In genomic region chrV:13808462-13808867, ce11 we compare ENCODE assay signal across 1 worm cellular context.
TF ChIP-seq lines count a peak whose summit lies in the region.

No protein-coding gene starts in this region.

TF ChIP-seq in whole organism, L4 larva, 104 proteins besides CTCF, POLR2A, EP300 and RAD21 (continued from another document):
- no peak for TF ChIP-seq D1046.2 (GFP tag; IDR thresholded peaks at IDR 0.05; lab: Robert Waterston, UW)
- TF ChIP-seq nhr-48 (tag; optimal IDR thresholded peaks at IDR 0.05; lab: Kevin White, UChicago), result peak; percentile 28
- 0 out of 2 replicates have a peak, but pooled peaks have one; percentile 31 for TF ChIP-seq lin-1 (GFP tag; IDR thresholded peaks at IDR 0.05; lab: Robert Waterston, UW)
- TF ChIP-seq tra-1 (GFP tag; IDR thresholded peaks at IDR 0.05; lab: Robert Waterston, UW), result no peak
- peak; percentile 74 for TF ChIP-seq hmg-1.1 (GFP tag; IDR thresholded peaks at IDR 0.05; lab: Robert Waterston, UW)
- no peak for TF ChIP-seq mdt-29 (GFP tag; IDR thresholded peaks at IDR 0.05; lab: Robert Waterston, UW)
- no peak for TF ChIP-seq nhr-111 (GFP tag; optimal IDR thresholded peaks at IDR 0.05; lab: Kevin White, UChicago)
- no peak for TF ChIP-seq F49E8.2 (tag; optimal IDR thresholded peaks at IDR 0.05; lab: Kevin White, UChicago; ENCODE audit: borderline replicate concordance)
- no peak for TF ChIP-seq lin-38 (GFP tag; IDR thresholded peaks at IDR 0.05; lab: Robert Waterston, UW)
- TF ChIP-seq dmd-6 (GFP tag; IDR thresholded peaks at IDR 0.05; lab: Robert Waterston, UW), result peak; percentile 60
- peak; percentile 66; the same call in 1 of the 2 replicates for TF ChIP-seq ctbp-1 (GFP tag; IDR thresholded peaks at IDR 0.05; lab: Robert Waterston, UW)
- no peak for TF ChIP-seq skn-1 (tag; optimal IDR thresholded peaks at IDR 0.05; lab: Kevin White, UChicago)
- no peak for TF ChIP-seq lin-13 (GFP tag; optimal IDR thresholded peaks at IDR 0.05; lab: Kevin White, UChicago)
- no peak for TF ChIP-seq unc-130 (GFP tag; optimal IDR thresholded peaks at IDR 0.05; lab: Kevin White, UChicago)
- 0 out of 2 replicates have a peak, but pooled peaks have one; percentile 6 for TF ChIP-seq vab-7 (GFP tag; IDR thresholded peaks at IDR 0.05; lab: Robert Waterston, UW)
- TF ChIP-seq dpl-1 (GFP tag; optimal IDR thresholded peaks at IDR 0.05; lab: Kevin White, UChicago), result peak; percentile 19
- TF ChIP-seq daf-8 (GFP tag; IDR thresholded peaks at IDR 0.05; lab: Robert Waterston, UW), result no peak
- no peak for TF ChIP-seq pqm-1 (tag; optimal IDR thresholded peaks at IDR 0.05; lab: Kevin White, UChicago)
- TF ChIP-seq Y75B8A.6 (GFP tag; IDR thresholded peaks at IDR 0.05; lab: Robert Waterston, UW), result no peak
- TF ChIP-seq snpc-4 (tag; optimal IDR thresholded peaks at IDR 0.05; lab: Kevin White, UChicago), result no peak
- TF ChIP-seq nhr-10 (tag; optimal IDR thresholded peaks at IDR 0.05; lab: Kevin White, UChicago), result no peak
- no peak for TF ChIP-seq spr-3 (GFP tag; optimal IDR thresholded peaks at IDR 0.05; lab: Kevin White, UChicago)
- TF ChIP-seq nhr-42 (GFP tag; IDR thresholded peaks at IDR 0.05; lab: Robert Waterston, UW), result no peak
- no peak for TF ChIP-seq lir-3 (tag; optimal IDR thresholded peaks at IDR 0.05; lab: Kevin White, UChicago)
- no peak for TF ChIP-seq Y105C5A.15 (GFP tag; IDR thresholded peaks at IDR 0.05; lab: Robert Waterston, UW)
- no peak for TF ChIP-seq dmd-8 (GFP tag; IDR thresholded peaks at IDR 0.05; lab: Robert Waterston, UW)
- no peak for TF ChIP-seq arid-1 (GFP tag; conservative IDR thresholded peaks at IDR 0.05; lab: Robert Waterston, UW)
- TF ChIP-seq lim-7 (GFP tag; IDR thresholded peaks at IDR 0.05; lab: Robert Waterston, UW), result no peak; the same call in 1 of the 2 replicates
- peak; percentile 46 to 49 for TF ChIP-seq lsy-2 (tag; optimal IDR thresholded peaks at IDR 0.05; lab: Kevin White, UChicago)
- no peak for TF ChIP-seq snpc-1.2 (GFP tag; IDR thresholded peaks at IDR 0.05; lab: Robert Waterston, UW)
- no peak for TF ChIP-seq fkh-10 (GFP tag; optimal IDR thresholded peaks at IDR 0.05; lab: Kevin White, UChicago)
- TF ChIP-seq jun-1 (tag; optimal IDR thresholded peaks at IDR 0.05; lab: Kevin White, UChicago), result no peak
- TF ChIP-seq unc-62 (GFP tag; optimal IDR thresholded peaks at IDR 0.05 in 1 of 2; lab: Kevin White, UChicago), result peak in 1 of 2 experiments; percentile 94
- TF ChIP-seq unc-62 (tag; optimal IDR thresholded peaks at IDR 0.05; lab: Kevin White, UChicago), result no peak
- TF ChIP-seq nhr-28 (tag; optimal IDR thresholded peaks at IDR 0.05; lab: Kevin White, UChicago), result peak; percentile 66
- TF ChIP-seq madf-5 (GFP tag; IDR thresholded peaks at IDR 0.05; lab: Robert Waterston, UW), result no peak
- no peak for TF ChIP-seq ZK337.2 (GFP tag; IDR thresholded peaks at IDR 0.05; lab: Robert Waterston, UW)
- no peak for TF ChIP-seq attf-4 (tag; optimal IDR thresholded peaks at IDR 0.05; lab: Kevin White, UChicago)
- TF ChIP-seq zag-1 (tag; optimal IDR thresholded peaks at IDR 0.05; lab: Kevin White, UChicago), result no peak
- no peak for TF ChIP-seq lin-39 (tag; optimal IDR thresholded peaks at IDR 0.05; lab: Kevin White, UChicago)
- TF ChIP-seq egl-43 (GFP tag; IDR thresholded peaks at IDR 0.05; lab: Robert Waterston, UW), result peak; percentile 55; the same call in 1 of the 2 replicates
- no peak for TF ChIP-seq ztf-7 (tag; optimal IDR thresholded peaks at IDR 0.05; lab: Kevin White, UChicago)
- TF ChIP-seq zfp-2 (tag; optimal IDR thresholded peaks at IDR 0.05; lab: Kevin White, UChicago), result no peak
- peak; percentile 25; the same call in 1 of the 2 replicates for TF ChIP-seq ceh-20 (GFP tag; IDR thresholded peaks at IDR 0.05; lab: Robert Waterston, UW)
- TF ChIP-seq zip-2 (tag; optimal IDR thresholded peaks at IDR 0.05; lab: Kevin White, UChicago), result no peak
